Worm (Caenorhabditis elegans) whole organism, L2 larva: ENCODE measurements around the gene R193.6.

Experiments used
- snpc-4 ChIP-seq: fragments of 150-350 bp; optimal IDR thresholded peaks from 2 replicates; lab custom pipeline; 2014; ENCODE audit warnings: missing biosample characterization, missing genetic modification characterization

Gene R193.6

DNA sequence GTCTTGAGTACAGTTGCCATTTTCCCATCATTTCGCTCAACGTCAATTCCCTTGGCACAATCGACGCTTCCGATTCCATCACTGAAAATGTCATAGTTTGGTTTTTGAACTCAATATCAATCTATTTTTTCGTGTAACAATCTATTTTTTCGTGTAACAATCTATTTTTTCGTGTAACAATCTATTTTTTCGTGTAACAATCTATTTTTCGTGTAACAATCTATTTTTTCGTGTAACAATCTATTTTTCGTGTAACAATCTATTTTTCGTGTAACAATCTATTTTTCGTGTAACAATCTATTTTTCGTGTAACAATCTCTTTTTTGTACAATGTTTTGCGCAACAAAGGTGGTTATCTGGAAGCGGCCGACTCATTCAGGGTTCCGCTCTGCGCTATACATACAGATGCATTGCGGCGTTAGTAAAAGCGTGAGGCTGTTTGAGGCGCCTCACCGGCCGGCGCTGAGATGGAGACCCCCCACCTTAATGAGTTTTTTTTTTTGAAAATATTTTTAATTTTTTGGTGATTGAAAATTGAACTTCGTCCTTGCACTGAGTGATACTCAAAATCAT lies 46.7 kb downstream of the R193.6 start:
- peak; percentile 35 for TF ChIP-seq snpc-4 (tag; lab: Kevin White, UChicago)
